Worm (Caenorhabditis elegans): ENCODE measurements around the gene ZK180.8.

DNA sequence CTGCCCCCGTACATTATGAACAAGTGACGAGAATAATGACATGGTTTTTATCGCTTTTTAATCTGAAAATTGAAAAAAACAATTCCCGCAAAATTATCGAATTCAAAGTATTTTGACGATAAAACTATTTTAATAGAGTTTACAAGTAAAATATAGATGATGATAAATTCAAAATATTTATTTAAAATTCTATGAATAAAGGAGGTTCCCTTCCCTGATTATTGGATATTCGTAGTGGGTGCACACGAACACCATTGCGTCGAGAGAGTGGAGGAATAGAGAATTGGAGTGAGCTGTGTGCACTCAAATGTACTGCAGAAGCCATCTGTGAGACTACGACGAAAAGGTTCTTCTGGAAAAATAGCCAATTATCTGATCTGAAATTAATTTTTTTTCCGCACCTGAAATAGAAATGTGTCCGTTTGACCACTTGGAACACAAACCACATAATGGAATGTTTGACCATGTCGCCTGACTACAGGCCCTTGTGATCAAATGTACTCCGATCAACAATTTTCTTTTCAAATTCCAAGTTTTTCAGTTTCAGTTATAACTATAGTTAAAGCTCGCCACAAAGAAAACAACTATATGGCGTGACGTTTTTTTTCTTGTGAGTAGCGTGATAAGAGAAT, at the start of gene ZK180.8, which contains the start of gene rfth-1:
- TF ChIP-seq ztf-23 (GFP tag; IDR thresholded peaks at IDR 0.05) (no peak), ref-1 (GFP tag; conservative IDR thresholded peaks at IDR 0.05) (no peak)
